Worm (Caenorhabditis elegans): ENCODE results near the gene K09D9.3.

DNA sequence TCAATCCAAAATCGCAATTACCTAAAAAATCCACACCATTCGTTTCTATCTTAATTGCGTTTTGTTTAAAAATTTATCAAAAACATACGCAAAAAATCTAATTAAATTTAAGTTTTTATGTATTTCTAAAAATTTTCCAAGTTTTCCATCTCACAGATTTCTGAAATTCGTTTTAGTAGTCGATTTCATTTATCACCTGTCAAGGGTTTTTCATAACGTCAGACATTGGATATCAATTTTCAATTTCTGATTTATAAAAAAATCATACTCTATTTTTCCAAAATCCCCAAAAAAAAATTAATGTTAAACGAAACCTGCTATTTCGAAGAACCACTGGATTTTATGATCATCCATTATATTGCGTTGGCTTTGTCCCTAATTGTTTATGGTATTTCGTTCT, 9.1 kb upstream of the K09D9.3 start, which contains the start of gene srh-4:
- TF ChIP-seq tab-1 (GFP tag; IDR thresholded peaks at IDR 0.05) (no peak), ztf-23 (GFP tag; IDR thresholded peaks at IDR 0.05) (no peak), klf-2 (GFP tag; conservative IDR thresholded peaks at IDR 0.05) (no peak), ref-1 (GFP tag; conservative IDR thresholded peaks at IDR 0.05) (no peak), med-1 (GFP tag; optimal IDR thresholded peaks at IDR 0.05; ENCODE audit: insufficient read depth) (no peak), flt-1 (GFP tag; IDR thresholded peaks at IDR 0.05) (no peak), cog-1 (tag; optimal IDR thresholded peaks at IDR 0.05) (no peak), ztf-29 (GFP tag; IDR thresholded peaks at IDR 0.05) (no peak)
